Worm (Caenorhabditis elegans) whole organism, young adult: ENCODE results near the gene let-19.
A peak's percentile ranks its signal among the peaks of the same experiment; 100 is the strongest.

ENCODE experiments used
- B0336.3 ChIP-seq: fragments of 200-800 bp; sonication (Bioruptor generic); IDR thresholded peaks from 2 replicates; pipeline ENCODE4 v1.3.6; 2022; ENCODE audit warnings: missing genetic modification characterization, missing compliant biosample characterization
- F10E7.11 ChIP-seq: sonication (generic microtip); optimal IDR thresholded peaks from 2 replicates; lab custom pipeline; 2017; ENCODE audit warnings: mild to moderate bottlenecking, missing genetic modification characterization, moderate library complexity, missing compliant biosample characterization
- F22D6.2 ChIP-seq: sonication (generic microtip); optimal IDR thresholded peaks from 2 replicates; lab custom pipeline; 2016; ENCODE audit warnings: mild to moderate bottlenecking, missing genetic modification characterization, missing compliant biosample characterization
- F23B12.7 ChIP-seq: sonication (generic microtip); optimal IDR thresholded peaks from 2 replicates; lab custom pipeline; 2017; ENCODE audit warnings: missing genetic modification characterization, mild to moderate bottlenecking, missing compliant biosample characterization, antibody characterized with exemption, moderate library complexity; ENCODE audit not compliant: insufficient read depth
- F49E8.2 ChIP-seq: sonication (generic microtip); optimal IDR thresholded peaks from 3 replicates; lab custom pipeline; 2017; ENCODE audit warnings: missing genetic modification characterization, mild to moderate bottlenecking, missing compliant biosample characterization, antibody characterized with exemption, moderate library complexity; ENCODE audit not compliant: insufficient read depth
- F57A8.1 ChIP-seq: fragments of 200-800 bp; sonication (Bioruptor generic); optimal IDR thresholded peaks from 2 replicates; lab custom pipeline; 2018; ENCODE audit warnings: mild to moderate bottlenecking, missing genetic modification characterization, moderate library complexity, missing compliant biosample characterization
- K12H6.12 ChIP-seq: fragments of 200-800 bp; sonication (Bioruptor generic); optimal IDR thresholded peaks from 2 replicates; lab custom pipeline; 2018; ENCODE audit warnings: mild to moderate bottlenecking, missing genetic modification characterization, missing compliant biosample characterization
- Y53G8AR.9 ChIP-seq: fragments of 200-800 bp; sonication (Bioruptor generic); conservative IDR thresholded peaks from 2 replicates; pipeline ENCODE4 v1.3.6; 2022; ENCODE audit warnings: missing genetic modification reagents, missing genetic modification characterization, missing compliant biosample characterization
- Y56A3A.18 ChIP-seq: fragments of 200-800 bp; sonication (Bioruptor generic); IDR thresholded peaks from 2 replicates; pipeline ENCODE4 v1.3.6; 2022; ENCODE audit warnings: missing genetic modification reagents, missing genetic modification characterization, missing compliant biosample characterization
- Y95B8A.8 ChIP-seq: fragments of 200-800 bp; sonication (Bioruptor generic); IDR thresholded peaks from 2 replicates; pipeline ENCODE4 v1.3.6; 2022; ENCODE audit warnings: missing genetic modification reagents, missing genetic modification characterization, missing compliant biosample characterization
- ZK185.1 ChIP-seq: sonication (generic microtip); optimal IDR thresholded peaks from 2 replicates; lab custom pipeline; 2016; ENCODE audit warnings: mild to moderate bottlenecking, missing genetic modification characterization, missing compliant biosample characterization; ENCODE audit not compliant: poor library complexity, severe bottlenecking
- ama-1 ChIP-seq, 3 experiments: fragments of 150-350 bp in 1 of 3; sonication (generic microtip) in 2 of 3; optimal IDR thresholded peaks; 2 replicates each; lab custom pipeline; 2014 to 2018; ENCODE audit warnings: missing biosample characterization in 2 of 3, missing genetic modification characterization in 2 of 3, missing genetic modification reagents in 2 of 3
- atf-7 ChIP-seq: sonication (generic microtip); optimal IDR thresholded peaks from 2 replicates; lab custom pipeline; 2017; ENCODE audit warnings: mild to moderate bottlenecking, missing genetic modification characterization, missing compliant biosample characterization
- attf-5 ChIP-seq: fragments of 200-800 bp; sonication (Bioruptor generic); optimal IDR thresholded peaks from 2 replicates; lab custom pipeline; 2018; ENCODE audit warnings: mild to moderate bottlenecking, missing genetic modification characterization, missing compliant biosample characterization
- cebp-1 ChIP-seq, 2 experiments: fragments of 200-800 bp in 1 of 2; sonication (Bioruptor generic) in 1 of 2; sonication (generic microtip) in 1 of 2; IDR thresholded peaks in 1 of 2; optimal IDR thresholded peaks in 1 of 2; 2 replicates each; pipeline versions ENCODE4 v1.3.6 to Lab custom; 2017 to 2022; ENCODE audit warnings: missing compliant biosample characterization in 2 of 2, missing genetic modification characterization in 2 of 2, mild to moderate bottlenecking in 1 of 2, missing genetic modification reagents in 1 of 2, moderate library complexity in 1 of 2
- ceh-27 ChIP-seq: fragments of 200-800 bp; sonication (Bioruptor generic); optimal IDR thresholded peaks from 2 replicates; lab custom pipeline; 2018; ENCODE audit warnings: mild to moderate bottlenecking, missing genetic modification characterization, moderate library complexity, missing compliant biosample characterization
- ceh-40 ChIP-seq: fragments of 200-800 bp; sonication (Bioruptor generic); IDR thresholded peaks from 2 replicates; pipeline ENCODE4 v1.3.6; 2022; ENCODE audit warnings: missing genetic modification characterization, missing compliant biosample characterization
- ceh-58 ChIP-seq: fragments of 200-800 bp; sonication (Bioruptor generic); IDR thresholded peaks from 2 replicates; pipeline ENCODE4 v1.3.6; 2022; ENCODE audit warnings: missing genetic modification characterization, missing compliant biosample characterization
- ceh-79 ChIP-seq: sonication (generic microtip); optimal IDR thresholded peaks from 2 replicates; lab custom pipeline; 2017; ENCODE audit warnings: mild to moderate bottlenecking, missing genetic modification characterization, missing compliant biosample characterization
- ets-4 ChIP-seq: fragments of 200-800 bp; sonication (Bioruptor generic); optimal IDR thresholded peaks from 2 replicates; lab custom pipeline; 2018; ENCODE audit warnings: mild to moderate bottlenecking, missing genetic modification characterization, missing compliant biosample characterization
- fkh-3 ChIP-seq: sonication (generic microtip); optimal IDR thresholded peaks from 2 replicates; lab custom pipeline; 2016; ENCODE audit warnings: mild to moderate bottlenecking, missing genetic modification characterization, missing compliant biosample characterization
- him-1 ChIP-seq: sonication (generic microtip); optimal IDR thresholded peaks from 2 replicates; lab custom pipeline; 2016; ENCODE audit warnings: missing genotype, missing genetic modification reagents, missing genetic modification characterization, missing compliant biosample characterization
- hlh-26 ChIP-seq: fragments of 200-800 bp; sonication (Bioruptor generic); conservative IDR thresholded peaks from 2 replicates; pipeline ENCODE4 v1.3.6; 2022; ENCODE audit warnings: missing genetic modification reagents, missing genetic modification characterization, missing compliant biosample characterization
- hmg-1.2 ChIP-seq: fragments of 200-800 bp; sonication (Bioruptor generic); IDR thresholded peaks from 2 replicates; pipeline ENCODE4 v1.3.6; 2022; ENCODE audit warnings: missing genetic modification reagents, missing genetic modification characterization, missing compliant biosample characterization
- lag-1 ChIP-seq: fragments of 200-800 bp; sonication (Bioruptor generic); IDR thresholded peaks from 2 replicates; pipeline ENCODE4 v1.3.6; 2022; ENCODE audit warnings: missing genetic modification reagents, missing genetic modification characterization, missing compliant biosample characterization
- let-526 ChIP-seq: fragments of 200-800 bp; sonication (Bioruptor generic); IDR thresholded peaks from 2 replicates; pipeline ENCODE4 v1.3.6; 2022; ENCODE audit warnings: missing genetic modification reagents, missing genetic modification characterization, missing compliant biosample characterization
- lin-26 ChIP-seq: fragments of 200-800 bp; sonication (Bioruptor generic); IDR thresholded peaks from 2 replicates; pipeline ENCODE4 v1.3.6; 2022; ENCODE audit warnings: missing genetic modification reagents, missing genetic modification characterization, missing compliant biosample characterization
- lin-35 ChIP-seq, 3 experiments: fragments of 150-350 bp in 2 of 3; sonication (generic microtip) in 1 of 3; optimal IDR thresholded peaks; 2 replicates each; lab custom pipeline; 2014 to 2018; ENCODE audit warnings: missing biosample characterization in 3 of 3, missing genetic modification characterization in 3 of 3, missing genetic modification reagents in 3 of 3
- lsl-1 ChIP-seq: fragments of 200-800 bp; sonication (Bioruptor generic); optimal IDR thresholded peaks from 2 replicates; lab custom pipeline; 2018; ENCODE audit warnings: mild to moderate bottlenecking, missing genetic modification characterization, moderate library complexity, missing compliant biosample characterization
- madf-6 ChIP-seq: fragments of 200-800 bp; sonication (Bioruptor generic); IDR thresholded peaks from 2 replicates; pipeline ENCODE4 v1.3.6; 2022; ENCODE audit warnings: missing genetic modification reagents, missing genetic modification characterization, missing compliant biosample characterization
- mcd-1 ChIP-seq: fragments of 200-800 bp; sonication (Bioruptor generic); IDR thresholded peaks from 2 replicates; pipeline ENCODE4 v1.3.6; 2022; ENCODE audit warnings: missing genetic modification reagents, missing genetic modification characterization, missing compliant biosample characterization
- mel-28 ChIP-seq: sonication (generic microtip); optimal IDR thresholded peaks from 2 replicates; lab custom pipeline; 2016; ENCODE audit warnings: borderline replicate concordance, mild to moderate bottlenecking, missing genetic modification characterization, missing compliant biosample characterization
- nhr-120 ChIP-seq: fragments of 200-800 bp; sonication (Bioruptor generic); IDR thresholded peaks from 2 replicates; pipeline ENCODE4 v1.3.6; 2022; ENCODE audit warnings: missing genetic modification characterization, missing compliant biosample characterization
- pbrm-1 ChIP-seq: fragments of 200-800 bp; sonication (Bioruptor generic); IDR thresholded peaks from 2 replicates; pipeline ENCODE4 v1.3.6; 2022; ENCODE audit warnings: missing genetic modification reagents, missing genetic modification characterization, missing compliant biosample characterization
- rcor-1 ChIP-seq: fragments of 200-800 bp; sonication (Bioruptor generic); IDR thresholded peaks from 2 replicates; pipeline ENCODE4 v1.3.6; 2022; ENCODE audit warnings: missing genetic modification reagents, missing genetic modification characterization, missing compliant biosample characterization
- sea-2 ChIP-seq: fragments of 200-800 bp; sonication (Bioruptor generic); IDR thresholded peaks from 2 replicates; pipeline ENCODE4 v1.3.6; 2022; ENCODE audit warnings: missing genetic modification characterization, missing compliant biosample characterization
- snpc-1.1 ChIP-seq: sonication (generic microtip); optimal IDR thresholded peaks from 2 replicates; lab custom pipeline; 2017; ENCODE audit warnings: missing genetic modification characterization, mild to moderate bottlenecking, missing compliant biosample characterization, antibody characterized with exemption, moderate library complexity, missing genotype, missing genetic modification reagents; ENCODE audit not compliant: insufficient read depth
- snpc-4 ChIP-seq, 5 experiments: fragments of 150-350 bp in 1 of 5; sonication (generic microtip) in 4 of 5; optimal IDR thresholded peaks; 2 replicates each; lab custom pipeline; 2014 to 2018; ENCODE audit warnings: missing genetic modification characterization in 5 of 5, missing biosample characterization in 3 of 5, antibody characterized with exemption in 2 of 5, mild to moderate bottlenecking in 2 of 5, missing compliant biosample characterization in 2 of 5, missing genotype in 2 of 5, moderate library complexity in 2 of 5, missing genetic modification reagents in 1 of 5
- tbx-9 ChIP-seq: sonication (generic microtip); optimal IDR thresholded peaks from 2 replicates; lab custom pipeline; 2016; ENCODE audit warnings: borderline replicate concordance, missing genetic modification characterization, inconsistent platforms, missing compliant biosample characterization
- xnd-1 ChIP-seq: sonication (generic microtip); optimal IDR thresholded peaks from 2 replicates; lab custom pipeline; 2016; ENCODE audit warnings: missing genotype, missing genetic modification reagents, missing genetic modification characterization, missing compliant biosample characterization
- ztf-26 ChIP-seq: sonication (generic microtip); optimal IDR thresholded peaks from 2 replicates; lab custom pipeline; 2017; ENCODE audit warnings: missing genetic modification characterization, missing compliant biosample characterization

The let-19 gene

ce11 chrII:8744555-8745448 lies 26.0 kb upstream of the let-19 start:
- TF ChIP-seq lin-35 (GFP tag; optimal IDR thresholded peaks at IDR 0.05; lab: Kevin White, UChicago) (peak in 1 of 3 experiments; percentile 15), F10E7.11 (tag; lab: Kevin White, UChicago) (no peak), rcor-1 (GFP tag; lab: Robert Waterston, UW) (peak; percentile 34; the same call in 1 of the 2 replicates), hmg-1.2 (peak; percentile 5; the same call in 1 of the 2 replicates), ceh-40 (GFP tag; lab: Robert Waterston, UW) (0 out of 2 replicates have a peak, but pooled peaks have one; percentile 6), Y56A3A.18 (GFP tag; lab: Robert Waterston, UW) (no peak), F49E8.2 (tag; lab: Kevin White, UChicago) (no peak), attf-5 (GFP tag; lab: Kevin White, UChicago) (no peak), ama-1 (optimal IDR thresholded peaks at IDR 0.05; lab: Kevin White, UChicago) (peak; percentile 91), ama-1 (GFP tag; optimal IDR thresholded peaks at IDR 0.05; lab: Kevin White, UChicago) (no peak), mel-28 (no peak), xnd-1 (tag; lab: Kevin White, UChicago) (no peak), F57A8.1 (GFP tag; lab: Kevin White, UChicago) (no peak), mcd-1 (GFP tag; lab: Robert Waterston, UW) (peak; percentile 41; the same call in 1 of the 2 replicates), lsl-1 (GFP tag; lab: Kevin White, UChicago) (no peak), let-526 (GFP tag; lab: Robert Waterston, UW) (peak; percentile 60), sea-2 (GFP tag; lab: Robert Waterston, UW) (0 out of 2 replicates have a peak, but pooled peaks have one; percentile 23), K12H6.12 (tag; lab: Kevin White, UChicago) (peak; percentile 44), F22D6.2 (tag; lab: Kevin White, UChicago) (no peak), cebp-1 (GFP tag; IDR thresholded peaks at IDR 0.05; lab: Robert Waterston, UW) (peak; percentile 7; the same call in 1 of the 2 replicates), cebp-1 (tag; optimal IDR thresholded peaks at IDR 0.05; lab: Kevin White, UChicago) (peak; percentile 39), ZK185.1 (tag; lab: Kevin White, UChicago) (peak; percentile 1), F23B12.7 (tag; lab: Kevin White, UChicago) (no peak), pbrm-1 (GFP tag; lab: Robert Waterston, UW) (0 out of 2 replicates have a peak, but pooled peaks have one; percentile 34), nhr-120 (no peak), ets-4 (GFP tag; lab: Kevin White, UChicago) (peak; percentile 36), madf-6 (GFP tag; lab: Robert Waterston, UW) (peak; percentile 44; the same call in 1 of the 2 replicates), hlh-26 (GFP tag; lab: Robert Waterston, UW) (no peak), ceh-79 (tag; lab: Kevin White, UChicago) (peak; percentile 44), fkh-3 (tag; lab: Kevin White, UChicago) (no peak), atf-7 (tag; lab: Kevin White, UChicago) (peak; percentile 34), tbx-9 (no peak), Y95B8A.8 (peak; percentile 56), lag-1 (GFP tag; lab: Robert Waterston, UW) (no peak), lin-26 (GFP tag; lab: Robert Waterston, UW) (peak; percentile 67; the same call in 1 of the 2 replicates), ceh-58 (GFP tag; lab: Robert Waterston, UW) (0 out of 2 replicates have a peak, but pooled peaks have one; percentile 25), snpc-4 (GFP tag; optimal IDR thresholded peaks at IDR 0.05; lab: Kevin White, UChicago) (no peak), snpc-4 (tag; optimal IDR thresholded peaks at IDR 0.05; lab: Kevin White, UChicago) (peak in 1 of 4 experiments; percentile 41), ceh-27 (GFP tag; lab: Kevin White, UChicago) (no peak), B0336.3 (peak; percentile 36; the same call in 1 of the 2 replicates), ztf-26 (tag; lab: Kevin White, UChicago) (peak; percentile 37), Y53G8AR.9 (GFP tag; lab: Robert Waterston, UW) (peak; percentile 54), him-1 (tag; lab: Kevin White, UChicago) (no peak), snpc-1.1 (no peak)
